Fruit fly (Drosophila melanogaster) whole organism, embryonic: ENCODE measurements around the gene Caf1-55.

Experiments used
- Atf3 ChIP-seq: fragments of 200-800 bp; sonication (Bioruptor generic); optimal IDR thresholded peaks from 3 replicates; lab custom pipeline; 2016; ENCODE audit warnings: missing biosample characterization, missing genetic modification characterization
- B-H1 ChIP-seq: fragments of 200-800 bp; sonication (Bioruptor generic); IDR thresholded peaks from 3 replicates; pipeline ENCODE4 v1.3.6; 2022; ENCODE audit warnings: missing biosample characterization, missing genetic modification characterization
- Bdp1 ChIP-seq: fragments of 200-800 bp; sonication (Bioruptor generic); optimal IDR thresholded peaks from 3 replicates; lab custom pipeline; 2016; ENCODE audit warnings: missing biosample characterization, missing genetic modification characterization
- CG10209 ChIP-seq: fragments of 200-800 bp; sonication (Bioruptor generic); optimal IDR thresholded peaks from 3 replicates; lab custom pipeline; 2017; ENCODE audit warnings: missing biosample characterization, mild to moderate bottlenecking, missing genetic modification characterization, missing genetic modification reagents
- CG13894 ChIP-seq: fragments of 200-800 bp; sonication (Bioruptor generic); optimal IDR thresholded peaks from 3 replicates; lab custom pipeline; 2018; ENCODE audit warnings: missing biosample characterization, mild to moderate bottlenecking, missing genetic modification characterization, moderate library complexity
- CG15479 ChIP-seq: fragments of 200-800 bp; sonication (Bioruptor generic); optimal IDR thresholded peaks from 3 replicates; lab custom pipeline; 2019; ENCODE audit warnings: missing biosample characterization, mild to moderate bottlenecking, missing genetic modification characterization, moderate library complexity
- CG15601 ChIP-seq: fragments of 200-800 bp; sonication (Bioruptor generic); optimal IDR thresholded peaks from 3 replicates; lab custom pipeline; 2019; ENCODE audit warnings: missing biosample characterization, mild to moderate bottlenecking, missing genetic modification characterization, moderate library complexity
- CG1602 ChIP-seq: fragments of 200-800 bp; sonication (Bioruptor generic); optimal IDR thresholded peaks from 3 replicates; lab custom pipeline; 2016; ENCODE audit warnings: missing biosample characterization, missing genetic modification characterization
- CG17361 ChIP-seq: fragments of 200-800 bp; sonication (Bioruptor generic); IDR thresholded peaks from 3 replicates; pipeline ENCODE4 v1.3.6; 2022; ENCODE audit warnings: missing biosample characterization, missing genetic modification characterization
- CG17385 ChIP-seq: fragments of 200-800 bp; sonication (Bioruptor generic); optimal IDR thresholded peaks from 3 replicates; lab custom pipeline; 2018; ENCODE audit warnings: missing biosample characterization, mild to moderate bottlenecking, missing genetic modification characterization
- CG18011 ChIP-seq: fragments of 200-800 bp; sonication (Bioruptor generic); optimal IDR thresholded peaks from 2 replicates; lab custom pipeline; 2017; ENCODE audit warnings: missing biosample characterization, missing genetic modification characterization, mild to moderate bottlenecking, moderate library complexity, missing genotype
- CG2202 ChIP-seq: fragments of 200-800 bp; sonication (Bioruptor generic); optimal IDR thresholded peaks from 2 replicates; lab custom pipeline; 2018; ENCODE audit warnings: missing biosample characterization, mild to moderate bottlenecking, missing genetic modification characterization
- CG31224 ChIP-seq: fragments of 200-800 bp; sonication (Bioruptor generic); IDR thresholded peaks from 2 replicates; pipeline ENCODE4 v1.3.6; 2022; ENCODE audit warnings: missing biosample characterization, missing genetic modification characterization
- CG32772 ChIP-seq: fragments of 200-800 bp; sonication (Bioruptor generic); IDR thresholded peaks from 2 replicates; pipeline ENCODE4 v1.3.6; 2022; ENCODE audit warnings: missing biosample characterization, missing genetic modification characterization
- CG3281 ChIP-seq: fragments of 200-800 bp; sonication (Bioruptor generic); optimal IDR thresholded peaks from 3 replicates; lab custom pipeline; 2017; ENCODE audit warnings: missing biosample characterization, mild to moderate bottlenecking, missing genetic modification characterization
- CG34224 ChIP-seq: fragments of 200-800 bp; sonication (Bioruptor generic); IDR thresholded peaks from 3 replicates; pipeline ENCODE4 v1.3.6; 2022; ENCODE audit warnings: missing biosample characterization, missing genetic modification characterization; ENCODE audit not compliant: partially characterized antibody
- CG4820 ChIP-seq: fragments of 200-800 bp; sonication (Bioruptor generic); optimal IDR thresholded peaks from 3 replicates; lab custom pipeline; 2016; ENCODE audit warnings: missing biosample characterization, missing genetic modification characterization
- CG4854 ChIP-seq: fragments of 200-800 bp; sonication (Bioruptor generic); optimal IDR thresholded peaks from 2 replicates; lab custom pipeline; 2016; ENCODE audit warnings: missing biosample characterization, missing genetic modification characterization, inconsistent platforms
- CG5180 ChIP-seq: fragments of 200-800 bp; sonication (Bioruptor generic); optimal IDR thresholded peaks from 3 replicates; lab custom pipeline; 2017; ENCODE audit warnings: missing biosample characterization, missing genetic modification characterization, mild to moderate bottlenecking, moderate library complexity, missing genetic modification reagents
- CG6791 ChIP-seq: fragments of 200-800 bp; sonication (Bioruptor generic); IDR thresholded peaks from 3 replicates; pipeline ENCODE4 v1.3.6; 2022; ENCODE audit warnings: missing biosample characterization, missing genetic modification characterization; ENCODE audit not compliant: partially characterized antibody
- CG6813 ChIP-seq: fragments of 200-800 bp; sonication (Bioruptor generic); optimal IDR thresholded peaks from 2 replicates; lab custom pipeline; 2017; ENCODE audit warnings: missing biosample characterization, missing genetic modification characterization, mild to moderate bottlenecking, moderate library complexity, missing genetic modification reagents
- CG7928 ChIP-seq: fragments of 200-800 bp; sonication (Bioruptor generic); optimal IDR thresholded peaks from 2 replicates; lab custom pipeline; 2017; ENCODE audit warnings: missing biosample characterization, mild to moderate bottlenecking, missing genetic modification characterization
- Dfd ChIP-seq, 2 experiments: fragments of >200 bp; optimal IDR thresholded peaks; 2 replicates each; lab custom pipeline; 2017; ENCODE audit warnings: missing biosample characterization in 2 of 2, missing genetic modification characterization in 2 of 2
- Dip2 ChIP-seq: fragments of 200-800 bp; sonication (Bioruptor generic); IDR thresholded peaks from 2 replicates; pipeline ENCODE4 v1.3.6; 2022; ENCODE audit warnings: missing biosample characterization, missing genetic modification characterization
- E2f1 ChIP-seq: fragments of 200-800 bp; sonication (Bioruptor generic); IDR thresholded peaks from 2 replicates; pipeline ENCODE4 v1.3.6; 2022; ENCODE audit warnings: missing biosample characterization, missing genetic modification characterization
- Ets97D ChIP-seq: fragments of 200-800 bp; sonication (Bioruptor generic); optimal IDR thresholded peaks from 3 replicates; lab custom pipeline; 2016; ENCODE audit warnings: missing biosample characterization, missing genetic modification characterization
- HLH4C ChIP-seq: fragments of 200-800 bp; sonication (Bioruptor generic); IDR thresholded peaks from 3 replicates; pipeline ENCODE4 v1.3.6; 2022; ENCODE audit warnings: missing biosample characterization, missing genetic modification characterization; ENCODE audit not compliant: partially characterized antibody
- Lim3 ChIP-seq: fragments of 200-800 bp; sonication (Bioruptor generic); IDR thresholded peaks from 2 replicates; pipeline ENCODE4 v1.3.6; 2022; ENCODE audit warnings: missing biosample characterization, missing genetic modification characterization
- NC2α ChIP-seq: fragments of 200-800 bp; sonication (Bioruptor generic); optimal IDR thresholded peaks from 2 replicates; lab custom pipeline; 2016; ENCODE audit warnings: missing biosample characterization, missing genetic modification characterization
- NC2β ChIP-seq: fragments of 200-800 bp; sonication (Bioruptor generic); optimal IDR thresholded peaks from 2 replicates; lab custom pipeline; 2016; ENCODE audit warnings: missing biosample characterization, missing genetic modification characterization
- NK7.1 ChIP-seq: fragments of 200-800 bp; sonication (Bioruptor generic); optimal IDR thresholded peaks from 3 replicates; lab custom pipeline; 2016; ENCODE audit warnings: missing biosample characterization, missing genetic modification characterization
- Neu2 ChIP-seq: fragments of 200-800 bp; sonication (Bioruptor generic); optimal IDR thresholded peaks from 3 replicates; lab custom pipeline; 2016; ENCODE audit warnings: missing biosample characterization, missing genetic modification characterization, borderline replicate concordance
- Sin3A ChIP-seq: fragments of >200 bp; optimal IDR thresholded peaks from 2 replicates; lab custom pipeline; 2018
- Sox102F ChIP-seq: fragments of 200-800 bp; sonication (Bioruptor generic); optimal IDR thresholded peaks from 2 replicates; lab custom pipeline; 2018; ENCODE audit warnings: missing biosample characterization, mild to moderate bottlenecking, missing genetic modification characterization, moderate library complexity
- Tbp ChIP-seq: fragments of >200 bp; optimal IDR thresholded peaks from 2 replicates; lab custom pipeline; 2018; ENCODE audit warnings: missing biosample characterization, missing genetic modification characterization
- ara ChIP-seq: fragments of 200-800 bp; sonication (Bioruptor generic); IDR thresholded peaks from 2 replicates; pipeline ENCODE4 v1.3.6; 2022; ENCODE audit warnings: missing biosample characterization, missing genetic modification characterization
- chif ChIP-seq, 2 experiments: fragments of 200-800 bp; sonication (Bioruptor generic); optimal IDR thresholded peaks; 3 replicates each; lab custom pipeline; 2016; ENCODE audit warnings: missing biosample characterization in 2 of 2, missing genetic modification characterization in 2 of 2
- da ChIP-seq: fragments of 200-800 bp; sonication (Bioruptor generic); optimal IDR thresholded peaks from 2 replicates; lab custom pipeline; 2016; ENCODE audit warnings: missing biosample characterization, missing genetic modification characterization
- disco-r ChIP-seq: fragments of 200-800 bp; sonication (Bioruptor generic); optimal IDR thresholded peaks from 2 replicates; lab custom pipeline; 2016; ENCODE audit warnings: missing biosample characterization, missing genetic modification characterization
- dysf ChIP-seq: fragments of 200-800 bp; sonication (Bioruptor generic); IDR thresholded peaks from 3 replicates; pipeline ENCODE4 v1.3.6; 2022; ENCODE audit warnings: missing biosample characterization, missing genetic modification characterization
- fru ChIP-seq: fragments of >200 bp; optimal IDR thresholded peaks from 2 replicates; lab custom pipeline; 2017
- ftz-f1 ChIP-seq: fragments of 200-800 bp; sonication (Bioruptor generic); optimal IDR thresholded peaks from 2 replicates; lab custom pipeline; 2016; ENCODE audit warnings: missing biosample characterization, missing genetic modification characterization
- gcm2 ChIP-seq: fragments of 200-800 bp; sonication (Bioruptor generic); optimal IDR thresholded peaks from 2 replicates; lab custom pipeline; 2016; ENCODE audit warnings: missing biosample characterization, missing genetic modification characterization
- grau ChIP-seq: fragments of 200-800 bp; optimal IDR thresholded peaks from 3 replicates; lab custom pipeline; 2019; ENCODE audit warnings: missing biosample characterization, mild to moderate bottlenecking, missing genetic modification characterization, moderate library complexity
- h ChIP-seq: fragments of >200 bp; optimal IDR thresholded peaks from 2 replicates; lab custom pipeline; 2017
- hth ChIP-seq: fragments of >200 bp; optimal IDR thresholded peaks from 2 replicates; lab custom pipeline; 2017; ENCODE audit warnings: inconsistent platforms
- lilli ChIP-seq: fragments of 200-800 bp; sonication (Bioruptor generic); optimal IDR thresholded peaks from 3 replicates; lab custom pipeline; 2016; ENCODE audit warnings: missing biosample characterization, missing genetic modification characterization
- lola ChIP-seq, 3 experiments: fragments of >200 bp in 2 of 3; fragments of 200-800 bp in 1 of 3; sonication (Bioruptor generic) in 1 of 3; optimal IDR thresholded peaks; 2 replicates each; lab custom pipeline; 2017 to 2019; ENCODE audit warnings: missing biosample characterization in 3 of 3, missing genetic modification characterization in 3 of 3, mild to moderate bottlenecking in 1 of 3, moderate library complexity in 1 of 3
- run ChIP-seq: fragments of 200-800 bp; sonication (Bioruptor generic); optimal IDR thresholded peaks from 3 replicates; lab custom pipeline; 2018; ENCODE audit warnings: missing biosample characterization, mild to moderate bottlenecking, missing genetic modification characterization
- sc ChIP-seq, 3 experiments: fragments of >200 bp in 2 of 3; fragments of 200-800 bp in 1 of 3; sonication (Bioruptor generic) in 1 of 3; optimal IDR thresholded peaks; 2 replicates in 2 of 3; 3 replicates in 1 of 3; lab custom pipeline; 2017; ENCODE audit warnings: mild to moderate bottlenecking in 1 of 3, missing biosample characterization in 1 of 3, missing genetic modification characterization in 1 of 3, missing genetic modification reagents in 1 of 3
- sqz ChIP-seq: fragments of 200-800 bp; sonication (Bioruptor generic); optimal IDR thresholded peaks from 3 replicates; lab custom pipeline; 2018; ENCODE audit warnings: missing biosample characterization, mild to moderate bottlenecking, missing genetic modification characterization

Caf1-55 gene

dm6 chr3R:15275158-15275623, 49.8 kb downstream of the Caf1-55 start, which contains the start of the genes Cp190 and CG4338 (continued):
- TF ChIP-seq Sox102F (GFP tag; lab: Kevin White, UChicago) (peak; percentile 98), HLH4C (GFP tag; lab: Robert Waterston, UW) (peak; percentile 74), CG10209 (peak; percentile 98), CG13894 (tag; lab: Kevin White, UChicago) (peak; percentile 98), CG17385 (GFP tag; lab: Kevin White, UChicago) (peak; percentile 97), CG31224 (GFP tag; lab: Robert Waterston, UW) (peak; percentile 94), CG15479 (GFP tag; lab: Kevin White, UChicago) (peak; percentile 81), Atf3 (GFP tag; lab: Kevin White, UChicago) (peak; percentile 84), run (tag; lab: Kevin White, UChicago) (peak; percentile 96), CG5180 (peak; percentile 89), NK7.1 (peak; percentile 86), CG4854 (GFP tag; lab: Kevin White, UChicago) (peak; percentile 91), Ets97D (GFP tag; lab: Kevin White, UChicago) (peak; percentile 94), sqz (GFP tag; lab: Kevin White, UChicago) (peak; percentile 99), CG2202 (peak; percentile 97), Sin3A (peak; percentile 89), chif (GFP tag; optimal IDR thresholded peaks at IDR 0.05; lab: Kevin White, UChicago) (peak; percentile 84 to 95), CG34224 (GFP tag; lab: Robert Waterston, UW) (peak; percentile 37; the same call in 2 of the 3 replicates), sc (optimal IDR thresholded peaks at IDR 0.05; lab: Kevin White, UChicago) (no peak), sc (GFP tag; optimal IDR thresholded peaks at IDR 0.05; lab: Kevin White, UChicago) (peak; percentile 97), Bdp1 (GFP tag; lab: Kevin White, UChicago) (peak; percentile 87), fru (lab: Kevin White, UChicago) (no peak), gcm2 (GFP tag; lab: Kevin White, UChicago) (peak; percentile 58), dysf (GFP tag; lab: Robert Waterston, UW) (peak; percentile 98), CG32772 (GFP tag; lab: Robert Waterston, UW) (peak; percentile 97), Tbp (GFP tag; lab: Kevin White, UChicago) (no peak), Dip2 (GFP tag; lab: Robert Waterston, UW) (peak; percentile 75), B-H1 (GFP tag; lab: Robert Waterston, UW) (peak; percentile 91), Lim3 (peak; percentile 85), CG3281 (GFP tag; lab: Kevin White, UChicago) (peak; percentile 98), NC2β (GFP tag; lab: Kevin White, UChicago) (peak; percentile 88), Neu2 (GFP tag; lab: Kevin White, UChicago) (no peak), CG6813 (GFP tag; lab: Kevin White, UChicago) (peak; percentile 94), lola (GFP tag; optimal IDR thresholded peaks at IDR 0.05; lab: Kevin White, UChicago) (peak in 1 of 3 experiments; percentile 99), E2f1 (GFP tag; lab: Robert Waterston, UW) (peak; percentile 96), da (GFP tag; lab: Kevin White, UChicago) (peak; percentile 73), CG15601 (tag; lab: Kevin White, UChicago) (peak; percentile 98), disco-r (GFP tag; lab: Kevin White, UChicago) (peak; percentile 88), grau (tag; lab: Kevin White, UChicago) (peak; percentile 98), CG6791 (peak; percentile 83), ftz-f1 (GFP tag; lab: Kevin White, UChicago) (peak; percentile 63), NC2α (GFP tag; lab: Kevin White, UChicago) (peak; percentile 72), Dfd (GFP tag; optimal IDR thresholded peaks at IDR 0.05; lab: Kevin White, UChicago) (no peak), CG18011 (GFP tag; lab: Kevin White, UChicago) (peak; percentile 88), ara (GFP tag; lab: Robert Waterston, UW) (peak; percentile 96), lilli (peak; percentile 98), CG4820 (GFP tag; lab: Kevin White, UChicago) (peak; percentile 96), h (no peak), hth (lab: Kevin White, UChicago) (no peak), CG7928 (peak; percentile 80), CG17361 (peak; percentile 99), CG1602 (GFP tag; lab: Kevin White, UChicago) (peak; percentile 98)
